Fruit fly (Drosophila melanogaster): ENCODE results near the gene CG4194.

CG4194 gene

DNA sequence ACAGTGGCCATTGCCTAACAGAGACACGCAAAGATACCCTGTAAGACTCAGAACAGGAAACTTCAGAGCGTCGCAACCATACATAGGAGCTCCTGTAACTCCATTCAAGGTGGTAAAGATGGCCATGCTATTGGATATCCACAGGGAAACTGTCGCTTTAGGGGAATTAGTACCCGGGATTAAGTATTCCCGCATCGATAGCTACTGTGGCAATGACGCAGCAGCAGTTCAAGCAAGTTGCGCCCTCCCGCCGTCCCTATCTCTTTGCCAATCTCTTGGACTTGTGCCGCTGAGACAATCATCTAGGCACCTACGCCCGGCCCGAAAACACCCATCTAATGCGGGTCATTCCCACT lies 2.3 kb downstream of the CG4194 start (continued):
- TF ChIP-seq CG11093 (GFP tag; IDR thresholded peaks at IDR 0.05) (peak; percentile 62; the same call in 2 of the 3 replicates), vfl (GFP tag; optimal IDR thresholded peaks at IDR 0.05) (no peak), Oli (tag; optimal IDR thresholded peaks at IDR 0.05) (peak; percentile 41), stwl (tag; optimal IDR thresholded peaks at IDR 0.05) (no peak), Rfx (GFP tag; IDR thresholded peaks at IDR 0.05) (peak; percentile 86), CG17361 (GFP tag; IDR thresholded peaks at IDR 0.05) (peak; percentile 55; the same call in 2 of the 3 replicates), h (optimal IDR thresholded peaks at IDR 0.05) (no peak), hbn (GFP tag; IDR thresholded peaks at IDR 0.05; ENCODE audit: partially characterized antibody) (no peak), HLH54F (GFP tag; optimal IDR thresholded peaks at IDR 0.05) (peak; percentile 53), CG16779 (GFP tag; IDR thresholded peaks at IDR 0.05) (no peak), lmd (GFP tag; IDR thresholded peaks at IDR 0.05) (peak; percentile 84), chn (GFP tag; optimal IDR thresholded peaks at IDR 0.05) (peak; percentile 21), nau (GFP tag; optimal IDR thresholded peaks at IDR 0.05) (no peak), CTCF (GFP tag; optimal IDR thresholded peaks at IDR 0.05) (no peak), pb (GFP tag; optimal IDR thresholded peaks at IDR 0.05) (peak; percentile 60), ems (GFP tag; optimal IDR thresholded peaks at IDR 0.05) (no peak), cwo (GFP tag; optimal IDR thresholded peaks at IDR 0.05) (peak; percentile 65), CG6765 (GFP tag; optimal IDR thresholded peaks at IDR 0.05) (no peak), CG9215 (GFP tag; IDR thresholded peaks at IDR 0.05) (peak; percentile 76), Lpt (GFP tag; optimal IDR thresholded peaks at IDR 0.05) (no peak), CG12219 (GFP tag; optimal IDR thresholded peaks at IDR 0.05) (peak; percentile 48), Atf3 (GFP tag; optimal IDR thresholded peaks at IDR 0.05) (peak; percentile 10), Hsf (GFP tag; optimal IDR thresholded peaks at IDR 0.05) (peak; percentile 39), luna (GFP tag; optimal IDR thresholded peaks at IDR 0.05) (peak; percentile 20), zen2 (GFP tag; IDR thresholded peaks at IDR 0.05; ENCODE audit: partially characterized antibody) (no peak), pfk (GFP tag; optimal IDR thresholded peaks at IDR 0.05) (no peak), Lim3 (GFP tag; IDR thresholded peaks at IDR 0.05) (no peak), sr (GFP tag; IDR thresholded peaks at IDR 0.05) (0 out of 3 replicates have a peak, but pooled peaks have one; percentile 24), ci (GFP tag; IDR thresholded peaks at IDR 0.05) (0 out of 3 replicates have a peak, but pooled peaks have one; percentile 43), CG14860 (GFP tag; IDR thresholded peaks at IDR 0.05; ENCODE audit: partially characterized antibody) (no peak), chm (GFP tag; IDR thresholded peaks at IDR 0.05) (0 out of 2 replicates have a peak, but pooled peaks have one; percentile 38), ind (GFP tag; optimal IDR thresholded peaks at IDR 0.05) (peak; percentile 77), CG12299 (tag; optimal IDR thresholded peaks at IDR 0.05) (no peak), vvl (GFP tag; IDR thresholded peaks at IDR 0.05) (peak; percentile 80), CG1024 (GFP tag; IDR thresholded peaks at IDR 0.05) (peak; percentile 39; the same call in 1 of the 2 replicates), Hr39 (optimal IDR thresholded peaks at IDR 0.05) (no peak), Asciz (GFP tag; optimal IDR thresholded peaks at IDR 0.05) (no peak), Adf1 (GFP tag; IDR thresholded peaks at IDR 0.05) (no peak), CG17328 (GFP tag; IDR thresholded peaks at IDR 0.05) (peak; percentile 55; the same call in 1 of the 2 replicates), Bgb (GFP tag; IDR thresholded peaks at IDR 0.05; ENCODE audit: partially characterized antibody) (no peak), CG34422 (GFP tag; IDR thresholded peaks at IDR 0.05) (peak; percentile 66; the same call in 2 of the 3 replicates), Doc3 (GFP tag; IDR thresholded peaks at IDR 0.05; ENCODE audit: partially characterized antibody) (no peak), Oaz (GFP tag; IDR thresholded peaks at IDR 0.05) (peak; percentile 61), CG1233 (GFP tag; optimal IDR thresholded peaks at IDR 0.05) (no peak), br (optimal IDR thresholded peaks at IDR 0.05) (no peak), klu (GFP tag; IDR thresholded peaks at IDR 0.05) (peak; percentile 60), CG16863 (GFP tag; optimal IDR thresholded peaks at IDR 0.05) (peak; percentile 56), Usf (GFP tag; optimal IDR thresholded peaks at IDR 0.05) (peak; percentile 43), salm (tag; optimal IDR thresholded peaks at IDR 0.05) (peak; percentile 35), Awh (GFP tag; IDR thresholded peaks at IDR 0.05) (no peak), ERR (GFP tag; optimal IDR thresholded peaks at IDR 0.05) (peak; percentile 9), Hr3 (GFP tag; optimal IDR thresholded peaks at IDR 0.05) (peak; percentile 11), CG3281 (GFP tag; optimal IDR thresholded peaks at IDR 0.05) (peak; percentile 76), Ravus (GFP tag; IDR thresholded peaks at IDR 0.05) (peak; percentile 20)
